Fruit fly (Drosophila melanogaster): ENCODE results near the gene dob.

The dob gene

dm6 chrX:15048713-15049112 is 18.1 kb upstream of the dob start:
- TF ChIP-seq CTCF (optimal IDR thresholded peaks at IDR 0.05): no peak
- no peak for TF ChIP-seq CG8478 (optimal IDR thresholded peaks at IDR 0.05)

DNA sequence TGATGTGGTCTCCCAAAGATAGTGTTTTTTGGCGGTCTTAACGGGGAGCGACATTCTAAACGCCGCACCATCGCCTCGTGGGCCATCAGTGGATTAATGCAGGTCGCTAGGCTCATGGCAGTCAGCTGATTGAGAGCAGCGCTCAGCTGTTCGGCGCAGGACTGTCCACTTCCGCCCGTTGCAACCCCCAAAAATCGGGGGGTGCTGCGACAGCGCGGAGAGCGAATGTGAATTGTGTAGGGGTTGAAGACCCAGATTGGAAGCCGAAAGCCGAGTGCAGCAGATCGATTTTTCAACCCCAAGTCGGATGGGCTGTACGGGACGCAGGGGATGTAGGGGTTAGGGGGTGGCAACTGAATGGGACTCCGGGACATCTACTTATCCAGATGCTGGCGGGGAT is 4.2 kb upstream of the dob start:
- TF ChIP-seq CG8478 (optimal IDR thresholded peaks at IDR 0.05) (no peak), CTCF (optimal IDR thresholded peaks at IDR 0.05) (no peak)

- no peak for TF ChIP-seq CTCF (optimal IDR thresholded peaks at IDR 0.05)
- no peak for TF ChIP-seq CG8478 (optimal IDR thresholded peaks at IDR 0.05)
Measured at dm6 chrX:15063404-15064062, 3.3 kb upstream of the dob start, which contains the start of the genes hiw and ND-B18. Gene hiw (minus strand): TSS chrX:15063429. Gene ND-B18 (plus strand): TSS chrX:15063733.

- TF ChIP-seq CTCF (optimal IDR thresholded peaks at IDR 0.05) (no peak), CG8478 (optimal IDR thresholded peaks at IDR 0.05) (no peak)
Measured at dm6 chrX:15068537-15068936, 1.7 kb downstream of the dob start.

DNA sequence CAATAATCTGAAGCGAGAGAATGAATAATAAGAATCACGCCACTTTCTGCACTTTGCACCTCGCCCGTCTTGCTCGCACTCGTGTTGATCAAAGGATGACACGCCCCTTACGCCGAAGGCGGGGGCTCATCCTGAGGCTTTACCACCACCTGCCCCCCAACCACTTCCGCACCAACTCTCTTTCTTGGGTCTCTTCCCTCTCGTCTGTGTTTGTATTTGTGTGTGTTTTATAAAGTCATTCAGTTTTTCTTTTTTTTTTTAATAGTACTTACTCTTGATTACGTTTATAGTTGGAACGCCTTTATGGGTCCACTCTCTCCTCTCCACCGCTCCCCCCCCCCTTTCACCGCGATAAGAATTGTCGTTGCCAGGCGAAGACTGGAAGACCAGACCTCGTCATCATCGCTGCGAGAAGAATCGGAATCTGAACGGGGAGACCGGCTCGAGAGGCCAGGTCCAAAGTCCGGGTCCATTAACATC is 2.6 kb downstream of the dob start:
- TF ChIP-seq CG8478 (optimal IDR thresholded peaks at IDR 0.05) (no peak), CTCF (optimal IDR thresholded peaks at IDR 0.05) (no peak)

DNA sequence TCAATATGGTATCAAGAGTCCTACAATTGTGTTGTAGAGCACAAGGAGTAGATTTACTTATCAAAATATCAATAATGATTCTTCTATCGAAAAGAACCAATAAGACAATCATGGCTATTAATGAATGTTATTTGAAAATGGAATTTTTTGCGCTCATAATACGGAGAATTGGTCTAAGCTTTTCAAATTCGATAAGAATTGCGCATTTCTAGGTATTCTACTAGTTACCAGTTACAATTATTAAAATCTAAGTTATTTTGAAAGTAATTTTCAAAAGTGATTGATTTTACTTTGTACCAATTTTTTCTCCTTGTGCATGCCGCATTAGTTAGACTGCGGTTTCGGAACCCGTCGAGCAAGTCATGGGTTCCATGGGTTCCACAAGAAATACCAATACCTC is 3.3 kb downstream of the dob start:
- TF ChIP-seq CTCF (optimal IDR thresholded peaks at IDR 0.05) (no peak), CG8478 (optimal IDR thresholded peaks at IDR 0.05) (no peak)

dm6 chrX:15070811-15071479 is 4.1 kb downstream of the dob start:
- TF ChIP-seq CG8478 (optimal IDR thresholded peaks at IDR 0.05) (no peak), CTCF (optimal IDR thresholded peaks at IDR 0.05) (no peak)

- TF ChIP-seq CG8478 (optimal IDR thresholded peaks at IDR 0.05) (no peak), CTCF (optimal IDR thresholded peaks at IDR 0.05) (no peak)
Measured at dm6 chrX:15074646-15075351, 8.0 kb downstream of the dob start.

dm6 chrX:15075485-15076037 is 8.8 kb downstream of the dob start:
- TF ChIP-seq CTCF (optimal IDR thresholded peaks at IDR 0.05): no peak
- no peak for TF ChIP-seq CG8478 (optimal IDR thresholded peaks at IDR 0.05)

DNA sequence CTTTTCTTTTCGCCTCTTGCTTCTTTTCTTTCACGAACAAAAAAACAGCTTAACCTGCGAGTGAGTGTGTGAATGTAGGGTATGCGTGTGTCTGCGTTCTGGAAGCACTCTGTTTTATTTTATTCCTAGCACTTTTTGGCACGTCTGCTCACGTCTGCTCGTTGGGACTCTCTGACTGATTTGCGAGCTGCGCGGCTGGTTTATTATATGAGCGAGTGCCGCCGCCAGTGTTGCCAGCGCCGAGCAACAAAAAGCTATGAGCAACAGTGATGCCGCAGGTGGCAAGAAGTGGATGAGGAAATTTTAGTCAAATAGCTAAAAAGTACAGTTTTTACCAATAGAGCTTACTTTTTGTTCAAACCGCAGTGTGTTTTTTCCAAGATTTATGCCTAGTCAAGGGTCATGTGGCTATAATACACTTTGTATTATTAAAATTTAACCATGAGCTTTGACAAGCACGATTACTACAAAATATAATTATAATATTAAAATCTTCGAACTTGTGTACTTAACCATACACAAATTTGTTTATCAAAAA is 9.3 kb downstream of the dob start, which contains the start of gene Lsd-2:
Gene Lsd-2 (minus strand): TSS at position 183 of the 538 bp plus-strand sequence.
- TF ChIP-seq CTCF (optimal IDR thresholded peaks at IDR 0.05) (no peak), CG8478 (optimal IDR thresholded peaks at IDR 0.05) (no peak)

- TF ChIP-seq CG8478 (optimal IDR thresholded peaks at IDR 0.05): no peak
- TF ChIP-seq CTCF (optimal IDR thresholded peaks at IDR 0.05): no peak
Measured at dm6 chrX:15076606-15077005, 9.8 kb downstream of the dob start.

dm6 chrX:15077576-15078136 is 10.8 kb downstream of the dob start:
- no peak for TF ChIP-seq CG8478 (optimal IDR thresholded peaks at IDR 0.05)
- no peak for TF ChIP-seq CTCF (optimal IDR thresholded peaks at IDR 0.05)

- no peak for TF ChIP-seq CTCF (optimal IDR thresholded peaks at IDR 0.05)
- no peak for TF ChIP-seq CG8478 (optimal IDR thresholded peaks at IDR 0.05)
Measured at dm6 chrX:15078394-15078793, 11.6 kb downstream of the dob start.

DNA sequence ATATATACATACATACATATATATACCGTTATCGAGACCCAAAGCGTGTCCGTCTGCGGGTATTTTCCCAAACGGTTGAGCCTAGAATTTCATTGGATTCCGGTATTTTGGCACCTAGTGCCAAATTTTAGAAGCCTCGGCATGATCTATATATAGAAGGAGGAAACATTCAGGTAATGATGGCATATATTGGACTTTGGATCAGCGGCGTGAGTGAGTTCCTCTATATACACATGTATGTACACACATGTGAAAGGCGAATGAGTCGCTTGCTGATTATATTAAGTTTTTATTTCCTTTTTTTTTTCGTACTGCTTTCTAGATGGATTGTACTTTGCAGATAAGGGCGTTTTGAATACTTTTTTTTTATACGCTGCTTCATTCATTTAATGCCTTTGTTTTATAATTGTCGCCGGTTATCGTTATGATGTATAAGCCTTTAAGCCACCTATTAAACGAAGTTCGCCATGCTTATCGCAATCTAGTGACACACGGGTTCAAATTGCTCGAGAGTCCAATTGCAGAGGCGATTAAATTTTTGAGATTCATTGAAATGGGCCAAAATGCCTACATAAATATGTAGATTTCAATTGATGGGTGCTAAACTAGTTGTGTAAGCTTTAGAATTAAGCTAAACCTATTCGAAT is 12.5 kb downstream of the dob start:
- TF ChIP-seq CTCF (optimal IDR thresholded peaks at IDR 0.05): no peak
- TF ChIP-seq CG8478 (optimal IDR thresholded peaks at IDR 0.05): no peak

Data from S2 (cell line).